Fruit fly (Drosophila melanogaster): Measurements from ENCODE around the gene CG11458.

The CG11458 gene

dm6 chr3L:20905495-20905894 is at the start of gene CG11458:
CG11458 (plus strand) TSS chr3L:20905795.
- no peak for TF ChIP-seq Sin3A (optimal IDR thresholded peaks at IDR 0.05)
- TF ChIP-seq insv (optimal IDR thresholded peaks at IDR 0.05): no peak
- no peak for TF ChIP-seq psq (optimal IDR thresholded peaks at IDR 0.05)
- no peak for TF ChIP-seq h (optimal IDR thresholded peaks at IDR 0.05)

dm6 chr3L:20857609-20858008 is 48.0 kb upstream of the CG11458 start:
- TF ChIP-seq psq (optimal IDR thresholded peaks at IDR 0.05): no peak
- TF ChIP-seq Sin3A (optimal IDR thresholded peaks at IDR 0.05): no peak
- TF ChIP-seq h (optimal IDR thresholded peaks at IDR 0.05): no peak
- no peak for TF ChIP-seq insv (optimal IDR thresholded peaks at IDR 0.05)
- no peak for TF ChIP-seq ttk (optimal IDR thresholded peaks at IDR 0.05)
- no peak for TF ChIP-seq Myc (optimal IDR thresholded peaks at IDR 0.05)

dm6 chr3L:20868995-20869394 is 36.6 kb upstream of the CG11458 start:
- TF ChIP-seq h (optimal IDR thresholded peaks at IDR 0.05): no peak
- no peak for TF ChIP-seq psq (optimal IDR thresholded peaks at IDR 0.05)
- no peak for TF ChIP-seq insv (optimal IDR thresholded peaks at IDR 0.05)
- TF ChIP-seq ttk (optimal IDR thresholded peaks at IDR 0.05): no peak
- TF ChIP-seq Myc (optimal IDR thresholded peaks at IDR 0.05): no peak
- no peak for TF ChIP-seq Sin3A (optimal IDR thresholded peaks at IDR 0.05)

DNA sequence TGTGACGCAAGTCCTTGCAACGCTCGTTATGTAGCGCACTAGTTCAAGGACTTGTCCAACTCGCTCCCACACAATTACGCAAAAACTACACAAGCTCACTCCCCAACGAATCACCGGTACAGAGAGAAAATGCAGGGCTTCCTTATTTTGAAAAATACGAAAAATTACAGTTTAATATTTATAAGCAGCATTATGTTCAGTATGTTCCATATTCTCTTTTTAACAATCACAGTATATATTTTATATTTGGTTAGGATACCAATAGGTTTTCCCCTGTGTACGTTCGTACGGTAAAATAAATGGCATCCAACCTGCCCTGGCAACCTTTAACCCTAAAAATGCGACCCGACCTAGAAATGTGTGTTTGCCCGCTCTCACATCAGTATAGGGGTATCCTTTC is 21.6 kb upstream of the CG11458 start:
- TF ChIP-seq Myc (optimal IDR thresholded peaks at IDR 0.05): no peak
- no peak for TF ChIP-seq insv (optimal IDR thresholded peaks at IDR 0.05)
- no peak for TF ChIP-seq psq (optimal IDR thresholded peaks at IDR 0.05)
- TF ChIP-seq ttk (optimal IDR thresholded peaks at IDR 0.05): no peak
- no peak for TF ChIP-seq Sin3A (optimal IDR thresholded peaks at IDR 0.05)
- TF ChIP-seq h (optimal IDR thresholded peaks at IDR 0.05): no peak

DNA sequence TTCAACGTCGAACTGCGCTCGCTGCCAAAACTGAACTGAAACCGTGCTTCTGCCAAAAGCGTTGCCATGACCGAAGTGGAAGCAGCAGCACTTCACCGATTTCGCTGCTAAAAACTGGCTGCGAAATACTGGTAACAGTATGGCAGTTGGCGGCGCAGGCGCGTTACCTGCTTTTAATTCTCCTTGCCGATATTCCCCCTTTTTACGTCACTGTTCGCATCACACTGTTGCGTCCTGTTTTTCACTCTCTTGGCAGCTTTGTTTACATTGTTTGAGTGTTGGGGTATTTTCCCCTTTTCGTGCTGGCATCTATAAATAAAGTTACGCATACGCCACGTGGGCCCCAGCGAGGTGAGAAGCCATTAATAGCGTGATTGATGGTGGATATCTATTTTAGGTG is 20.4 kb upstream of the CG11458 start, which contains the start of gene CG32432:
Gene CG32432 (minus strand): TSS at position 17 of the 400 bp plus-strand sequence.
- TF ChIP-seq Myc (optimal IDR thresholded peaks at IDR 0.05): no peak
- TF ChIP-seq ttk (optimal IDR thresholded peaks at IDR 0.05): no peak
- no peak for TF ChIP-seq psq (optimal IDR thresholded peaks at IDR 0.05)
- TF ChIP-seq insv (optimal IDR thresholded peaks at IDR 0.05): no peak
- no peak for TF ChIP-seq h (optimal IDR thresholded peaks at IDR 0.05)
- TF ChIP-seq Sin3A (optimal IDR thresholded peaks at IDR 0.05): no peak

DNA sequence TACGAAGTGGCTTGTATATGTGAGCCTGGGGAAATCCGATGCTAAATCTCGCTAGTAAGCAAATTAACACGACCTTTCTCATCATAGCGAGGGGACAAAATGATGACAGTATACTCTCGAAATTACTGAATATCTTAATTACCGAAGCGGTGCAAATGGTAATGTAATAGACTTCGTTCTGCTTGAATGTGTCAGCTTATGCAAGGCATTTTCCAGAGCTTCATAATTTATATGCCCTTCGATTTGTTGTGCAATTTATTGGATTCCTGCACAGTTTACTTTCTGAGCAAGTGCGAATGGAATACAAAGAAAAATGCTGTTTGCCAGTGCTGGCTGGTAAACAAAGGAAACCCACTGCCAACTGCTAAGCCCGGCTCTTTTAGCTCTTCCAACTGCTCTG is 8.3 kb upstream of the CG11458 start, which contains the start of the genes Sfp77F and CG43931:
Gene Sfp77F (minus strand): TSS at position 101 of the 400 bp plus-strand sequence.
Gene CG43931 (plus strand): TSS at position 241 of the 400 bp plus-strand sequence.
- TF ChIP-seq h (optimal IDR thresholded peaks at IDR 0.05) (no peak), ttk (optimal IDR thresholded peaks at IDR 0.05) (no peak), Sin3A (optimal IDR thresholded peaks at IDR 0.05) (no peak), Myc (optimal IDR thresholded peaks at IDR 0.05) (no peak), insv (optimal IDR thresholded peaks at IDR 0.05) (no peak), psq (optimal IDR thresholded peaks at IDR 0.05) (no peak)

- TF ChIP-seq insv (optimal IDR thresholded peaks at IDR 0.05): no peak
- no peak for TF ChIP-seq Sin3A (optimal IDR thresholded peaks at IDR 0.05)
- TF ChIP-seq h (optimal IDR thresholded peaks at IDR 0.05): no peak
- no peak for TF ChIP-seq Myc (optimal IDR thresholded peaks at IDR 0.05)
- no peak for TF ChIP-seq psq (optimal IDR thresholded peaks at IDR 0.05)
- no peak for TF ChIP-seq ttk (optimal IDR thresholded peaks at IDR 0.05)
These were observed 4.6 kb upstream of the CG11458 start for dm6 chr3L:20900996-20901395.

DNA sequence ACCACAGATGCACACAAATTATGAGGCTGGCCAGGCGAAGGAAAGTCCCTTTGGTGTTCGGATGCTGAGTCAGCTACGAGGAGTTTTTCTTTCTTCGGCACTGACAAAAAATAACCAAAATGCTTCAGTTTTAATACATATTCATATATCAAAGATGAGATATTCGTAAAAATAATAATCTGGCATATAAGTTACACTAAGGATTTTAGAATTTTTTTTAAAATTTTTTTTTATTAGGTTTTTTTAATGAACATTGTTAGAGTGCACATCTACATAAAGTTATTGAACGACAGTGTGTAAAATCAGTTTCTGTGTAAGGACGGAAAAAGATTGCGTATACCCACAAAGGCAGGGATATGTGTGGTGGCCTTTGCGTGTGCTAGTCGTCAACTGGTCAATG is 1.4 kb downstream of the CG11458 start:
- TF ChIP-seq h (optimal IDR thresholded peaks at IDR 0.05): no peak
- TF ChIP-seq Sin3A (optimal IDR thresholded peaks at IDR 0.05): no peak
- no peak for TF ChIP-seq psq (optimal IDR thresholded peaks at IDR 0.05)
- no peak for TF ChIP-seq Myc (optimal IDR thresholded peaks at IDR 0.05)
- no peak for TF ChIP-seq ttk (optimal IDR thresholded peaks at IDR 0.05)
- no peak for TF ChIP-seq insv (optimal IDR thresholded peaks at IDR 0.05)

- TF ChIP-seq insv (optimal IDR thresholded peaks at IDR 0.05): no peak
- no peak for TF ChIP-seq psq (optimal IDR thresholded peaks at IDR 0.05)
- TF ChIP-seq ttk (optimal IDR thresholded peaks at IDR 0.05): no peak
- no peak for TF ChIP-seq Myc (optimal IDR thresholded peaks at IDR 0.05)
- no peak for TF ChIP-seq Sin3A (optimal IDR thresholded peaks at IDR 0.05)
- no peak for TF ChIP-seq h (optimal IDR thresholded peaks at IDR 0.05)
These were observed 8.8 kb downstream of the CG11458 start for dm6 chr3L:20914375-20914774.

dm6 chr3L:20915111-20915510 is 9.5 kb downstream of the CG11458 start:
- TF ChIP-seq insv (optimal IDR thresholded peaks at IDR 0.05) (no peak), h (optimal IDR thresholded peaks at IDR 0.05) (no peak), Myc (optimal IDR thresholded peaks at IDR 0.05) (no peak), Sin3A (optimal IDR thresholded peaks at IDR 0.05) (no peak), psq (optimal IDR thresholded peaks at IDR 0.05) (no peak), ttk (optimal IDR thresholded peaks at IDR 0.05) (no peak)

DNA sequence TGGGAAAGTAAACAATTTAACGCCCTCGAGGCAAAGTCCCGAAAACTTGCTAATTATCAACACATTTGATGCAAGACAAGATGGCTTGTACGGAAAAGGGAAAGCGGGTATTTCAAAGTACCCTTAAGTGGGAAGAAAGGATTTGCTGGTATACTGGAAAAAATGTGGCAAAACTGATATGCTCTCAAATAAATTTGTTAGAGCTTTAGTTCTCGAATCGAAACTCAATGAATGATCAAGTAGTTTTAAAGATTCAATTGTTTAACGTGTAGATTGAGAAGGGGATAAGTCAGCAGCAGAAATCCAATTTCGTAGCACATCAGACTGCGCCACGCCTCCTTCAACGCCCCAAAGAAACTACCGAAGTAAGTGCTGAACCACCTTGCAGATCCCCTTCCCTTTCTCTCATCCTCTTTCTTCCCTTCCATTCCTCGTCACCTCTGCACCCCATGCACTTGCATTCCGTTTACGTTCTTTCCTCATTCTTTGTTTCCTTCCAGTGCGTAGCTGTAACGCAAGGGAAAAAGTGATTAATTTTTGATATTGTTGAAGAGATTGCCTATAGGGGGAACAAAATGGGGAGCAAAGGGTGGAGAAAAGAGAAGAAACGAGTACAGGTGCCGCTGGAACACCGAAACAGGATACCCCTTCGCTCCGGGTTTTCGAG is 11.6 kb downstream of the CG11458 start:
- TF ChIP-seq insv (optimal IDR thresholded peaks at IDR 0.05) (no peak), Sin3A (optimal IDR thresholded peaks at IDR 0.05) (no peak), h (optimal IDR thresholded peaks at IDR 0.05) (no peak), ttk (optimal IDR thresholded peaks at IDR 0.05) (no peak), Myc (optimal IDR thresholded peaks at IDR 0.05) (no peak), psq (optimal IDR thresholded peaks at IDR 0.05) (no peak)

DNA sequence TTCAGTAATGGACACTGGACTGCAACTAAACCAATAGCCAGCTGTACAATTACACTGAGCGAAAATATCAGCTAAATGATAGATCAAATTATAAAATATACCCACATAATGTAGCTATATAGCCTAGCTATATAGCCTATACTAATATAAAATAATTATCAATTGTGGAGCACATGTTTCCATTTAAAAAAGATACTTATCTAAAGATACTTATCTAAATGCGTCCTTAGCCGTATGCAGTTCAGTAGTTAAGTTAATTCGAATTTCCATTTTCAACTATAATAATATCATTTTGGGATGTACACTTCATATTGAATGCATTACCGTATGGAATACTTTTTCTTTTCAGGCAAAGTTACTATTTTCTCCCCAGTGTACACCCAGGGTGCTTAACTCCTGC is 13.3 kb downstream of the CG11458 start:
- TF ChIP-seq Sin3A (optimal IDR thresholded peaks at IDR 0.05): no peak
- no peak for TF ChIP-seq h (optimal IDR thresholded peaks at IDR 0.05)
- no peak for TF ChIP-seq ttk (optimal IDR thresholded peaks at IDR 0.05)
- TF ChIP-seq Myc (optimal IDR thresholded peaks at IDR 0.05): no peak
- TF ChIP-seq psq (optimal IDR thresholded peaks at IDR 0.05): no peak
- TF ChIP-seq insv (optimal IDR thresholded peaks at IDR 0.05): no peak

DNA sequence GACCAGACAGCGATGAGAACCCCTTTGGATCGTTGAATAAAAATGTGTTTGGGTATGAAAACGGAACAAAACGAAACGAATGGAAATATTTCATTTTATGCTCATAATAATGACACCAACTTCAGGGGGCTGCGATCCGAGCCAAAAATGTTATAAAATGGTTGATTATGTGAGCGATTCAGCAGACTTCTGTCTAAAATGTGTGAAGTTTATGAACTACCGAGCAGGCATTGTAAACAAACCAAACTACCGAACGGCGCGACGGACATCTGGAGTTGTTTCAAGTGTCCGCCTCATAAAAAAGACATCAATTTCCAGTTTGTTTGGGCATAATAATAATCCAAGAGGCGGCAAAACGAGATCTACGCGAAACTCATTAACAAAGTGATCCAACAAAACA is 14.9 kb downstream of the CG11458 start:
- TF ChIP-seq Sin3A (optimal IDR thresholded peaks at IDR 0.05): no peak
- TF ChIP-seq Myc (optimal IDR thresholded peaks at IDR 0.05): no peak
- TF ChIP-seq ttk (optimal IDR thresholded peaks at IDR 0.05): no peak
- no peak for TF ChIP-seq h (optimal IDR thresholded peaks at IDR 0.05)
- no peak for TF ChIP-seq psq (optimal IDR thresholded peaks at IDR 0.05)
